Fruit fly (Drosophila melanogaster): ENCODE measurements around the gene bdwf.
A peak's percentile ranks its signal among the peaks of the same experiment; 100 is the strongest.

The bdwf gene

dm6 chr3R:17056183-17056904 is 13.4 kb upstream of the bdwf start (continued):
- TF ChIP-seq ro (GFP tag; IDR thresholded peaks at IDR 0.05) = no peak
- TF ChIP-seq CG12219 (GFP tag; optimal IDR thresholded peaks at IDR 0.05) = no peak
- TF ChIP-seq Mad (GFP tag; optimal IDR thresholded peaks at IDR 0.05) = no peak
- TF ChIP-seq jumu (GFP tag; optimal IDR thresholded peaks at IDR 0.05) = no peak
- TF ChIP-seq CG3995 (GFP tag; optimal IDR thresholded peaks at IDR 0.05) = no peak
- no peak for TF ChIP-seq CG13424 (tag; optimal IDR thresholded peaks at IDR 0.05)
- peak; percentile 31 for TF ChIP-seq Ets65A (GFP tag)
- TF ChIP-seq CG1602 (GFP tag; optimal IDR thresholded peaks at IDR 0.05) = no peak
- no peak for TF ChIP-seq Dfd (GFP tag; optimal IDR thresholded peaks at IDR 0.05)
- TF ChIP-seq ssp (GFP tag; IDR thresholded peaks at IDR 0.05) = no peak
- no peak for TF ChIP-seq tap (tag; optimal IDR thresholded peaks at IDR 0.05)
- no peak for TF ChIP-seq CG2202 (tag; optimal IDR thresholded peaks at IDR 0.05)
- peak; percentile 97 for TF ChIP-seq CG6175 (GFP tag; IDR thresholded peaks at IDR 0.05)
- no peak for TF ChIP-seq CG6854 (GFP tag; optimal IDR thresholded peaks at IDR 0.05)
- peak; percentile 85 for TF ChIP-seq Lpt (GFP tag; optimal IDR thresholded peaks at IDR 0.05)
- no peak for TF ChIP-seq Bteb2 (GFP tag; optimal IDR thresholded peaks at IDR 0.05)
- TF ChIP-seq disco-r (GFP tag; optimal IDR thresholded peaks at IDR 0.05) = no peak
- TF ChIP-seq bbx (GFP tag; IDR thresholded peaks at IDR 0.05; ENCODE audit: partially characterized antibody) = 0 out of 2 replicates have a peak, but pooled peaks have one; percentile 27
- no peak for TF ChIP-seq Chrac-16 (GFP tag; optimal IDR thresholded peaks at IDR 0.05)
- peak; percentile 58 for TF ChIP-seq chn (GFP tag; optimal IDR thresholded peaks at IDR 0.05)
- TF ChIP-seq trh (GFP tag; optimal IDR thresholded peaks at IDR 0.05) = no peak
- TF ChIP-seq ase (GFP tag; IDR thresholded peaks at IDR 0.05) = no peak; the same call in 2 of the 3 replicates
- TF ChIP-seq Abd-B (GFP tag; optimal IDR thresholded peaks at IDR 0.05) = peak; percentile 72
- no peak for TF ChIP-seq Tbp (GFP tag; optimal IDR thresholded peaks at IDR 0.05)
- peak; percentile 18 for TF ChIP-seq pb (GFP tag; optimal IDR thresholded peaks at IDR 0.05)
- no peak; the same call in 2 of the 3 replicates for TF ChIP-seq CG6791 (GFP tag; IDR thresholded peaks at IDR 0.05; ENCODE audit: partially characterized antibody)
- no peak for TF ChIP-seq corto (GFP tag; optimal IDR thresholded peaks at IDR 0.05)
- TF ChIP-seq Sin3A (optimal IDR thresholded peaks at IDR 0.05) = no peak
- TF ChIP-seq CG8290 (GFP tag; optimal IDR thresholded peaks at IDR 0.05) = no peak
- TF ChIP-seq CG8290 (tag; optimal IDR thresholded peaks at IDR 0.05) = peak in 1 of 2 experiments; percentile 36
- TF ChIP-seq CG18262 (tag; optimal IDR thresholded peaks at IDR 0.05) = no peak
- no peak for TF ChIP-seq zen2 (GFP tag; IDR thresholded peaks at IDR 0.05; ENCODE audit: partially characterized antibody)
- peak; percentile 58 for TF ChIP-seq kay (GFP tag; optimal IDR thresholded peaks at IDR 0.05)
- no peak for TF ChIP-seq Antp (GFP tag; optimal IDR thresholded peaks at IDR 0.05)
- no peak for TF ChIP-seq Usf (GFP tag; optimal IDR thresholded peaks at IDR 0.05)
- no peak for TF ChIP-seq CG18476 (GFP tag; optimal IDR thresholded peaks at IDR 0.05)
- TF ChIP-seq crp (GFP tag; optimal IDR thresholded peaks at IDR 0.05) = peak in 1 of 2 experiments; percentile 67
- TF ChIP-seq wek (GFP tag; optimal IDR thresholded peaks at IDR 0.05) = no peak
- no peak for TF ChIP-seq Hsf (GFP tag; optimal IDR thresholded peaks at IDR 0.05)
- TF ChIP-seq CG11695 (GFP tag; IDR thresholded peaks at IDR 0.05) = 0 out of 3 replicates have a peak, but pooled peaks have one; percentile 18
- TF ChIP-seq CG6689 (GFP tag; IDR thresholded peaks at IDR 0.05) = no peak

DNA sequence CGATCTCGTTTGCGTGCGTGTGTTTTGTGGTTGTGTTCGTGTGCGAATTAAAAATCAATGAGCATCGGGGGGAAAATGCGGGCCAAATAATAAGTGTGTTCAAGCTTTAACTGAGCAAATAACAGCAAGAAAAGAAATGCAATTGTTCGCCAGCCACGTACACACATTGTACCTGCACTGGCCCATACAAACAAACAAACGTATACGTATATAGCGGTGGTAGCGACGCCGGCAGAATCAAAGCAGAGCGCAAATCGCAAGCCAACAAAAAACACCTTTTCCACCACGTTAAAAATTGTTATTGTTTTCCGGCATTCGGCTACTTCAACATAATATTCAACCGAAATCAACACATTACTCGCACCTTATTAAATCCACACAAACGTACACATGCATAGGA is 11.6 kb upstream of the bdwf start:
- 0 out of 3 replicates have a peak, but pooled peaks have one; percentile 14 for TF ChIP-seq CG7963 (GFP tag; IDR thresholded peaks at IDR 0.05; ENCODE audit: partially characterized antibody)
- TF ChIP-seq Med (GFP tag) = peak; percentile 38
- TF ChIP-seq HLH4C (GFP tag; IDR thresholded peaks at IDR 0.05; ENCODE audit: partially characterized antibody) = 0 out of 3 replicates have a peak, but pooled peaks have one; percentile 3
- no peak for TF ChIP-seq Awh (GFP tag; IDR thresholded peaks at IDR 0.05)
- no peak for TF ChIP-seq Sry-β (GFP tag; optimal IDR thresholded peaks at IDR 0.05)
- TF ChIP-seq seq (GFP tag; IDR thresholded peaks at IDR 0.05) = no peak
- 0 out of 4 replicates have a peak, but pooled peaks have one; percentile 64 for TF ChIP-seq chinmo (GFP tag; IDR thresholded peaks at IDR 0.05; ENCODE audit: partially characterized antibody)
- peak; percentile 67 for TF ChIP-seq Adf1 (GFP tag; IDR thresholded peaks at IDR 0.05)
- TF ChIP-seq ab (GFP tag; optimal IDR thresholded peaks at IDR 0.05) = no peak
- TF ChIP-seq fru (optimal IDR thresholded peaks at IDR 0.05) = no peak
- peak; percentile 20 for TF ChIP-seq CG2120 (GFP tag; optimal IDR thresholded peaks at IDR 0.05)
- no peak for TF ChIP-seq aop (GFP tag; IDR thresholded peaks at IDR 0.05)
- peak; percentile 55 for TF ChIP-seq cg (GFP tag; optimal IDR thresholded peaks at IDR 0.05)
